Fruit fly (Drosophila melanogaster): Measurements from ENCODE around the gene CG42305.

dm6 chr2L:18801704-18802103, 10.7 kb upstream of the CG42305 start:
- TF ChIP-seq gl (tag; optimal IDR thresholded peaks at IDR 0.05) = no peak
- no peak for TF ChIP-seq CG8159 (tag; optimal IDR thresholded peaks at IDR 0.05)
- TF ChIP-seq CG10348 (GFP tag; IDR thresholded peaks at IDR 0.05) = no peak
- TF ChIP-seq CG34367 (tag; optimal IDR thresholded peaks at IDR 0.05) = no peak
